Worm (Caenorhabditis elegans) whole organism, dauer: ENCODE data around the gene elpc-2.

Experiments used
- unc-62 ChIP-seq: sonication (generic microtip); optimal IDR thresholded peaks from 2 replicates; lab custom pipeline; 2017; ENCODE audit warnings: missing biosample characterization, missing genetic modification reagents, missing genetic modification characterization

elpc-2 gene

ce11 chrIII:12673382-12673970 lies at the start of gene elpc-2, which contains the start of gene taf-7.2:
TSS of gene elpc-2 (plus strand) at chrIII:12673677.
TSS of gene taf-7.2 (minus strand) at chrIII:12673423.
- TF ChIP-seq unc-62 (GFP tag; lab: Kevin White, UChicago) = no peak

- no peak for TF ChIP-seq unc-62 (GFP tag; lab: Kevin White, UChicago)
Observed at ce11 chrIII:12624466-12624865, 49.0 kb upstream of the elpc-2 start, which contains the start of gene gtf-2A2. TSS of gene gtf-2A2 (plus strand) at chrIII:12624766.

ce11 chrIII:12625875-12626649 lies 47.4 kb upstream of the elpc-2 start, which contains the start of gene pqn-80:
TSS of gene pqn-80 (plus strand) at chrIII:12626568.
- TF ChIP-seq unc-62 (GFP tag; lab: Kevin White, UChicago) = no peak

ce11 chrIII:12638592-12638991 lies 34.9 kb upstream of the elpc-2 start:
- no peak for TF ChIP-seq unc-62 (GFP tag; lab: Kevin White, UChicago)

- TF ChIP-seq unc-62 (GFP tag; lab: Kevin White, UChicago) = no peak
Observed at ce11 chrIII:12639214-12639613, 34.3 kb upstream of the elpc-2 start.

- TF ChIP-seq unc-62 (GFP tag; lab: Kevin White, UChicago) = no peak
Observed at ce11 chrIII:12640386-12641024, 33.0 kb upstream of the elpc-2 start.

ce11 chrIII:12642511-12643168 lies 30.8 kb upstream of the elpc-2 start:
- TF ChIP-seq unc-62 (GFP tag; lab: Kevin White, UChicago) = no peak

- TF ChIP-seq unc-62 (GFP tag; lab: Kevin White, UChicago) = no peak
Observed at ce11 chrIII:12644669-12645068, 28.8 kb upstream of the elpc-2 start.

ce11 chrIII:12651946-12652345 lies 21.5 kb upstream of the elpc-2 start:
- no peak for TF ChIP-seq unc-62 (GFP tag; lab: Kevin White, UChicago)

- no peak for TF ChIP-seq unc-62 (GFP tag; lab: Kevin White, UChicago)
Observed at ce11 chrIII:12652609-12653008, 20.9 kb upstream of the elpc-2 start.

ce11 chrIII:12658649-12659048 lies 14.8 kb upstream of the elpc-2 start:
- TF ChIP-seq unc-62 (GFP tag; lab: Kevin White, UChicago) = no peak

ce11 chrIII:12662186-12662585 lies 11.3 kb upstream of the elpc-2 start, which contains the start of gene tpst-1:
TSS of gene tpst-1 (minus strand) at chrIII:12662286.
- no peak for TF ChIP-seq unc-62 (GFP tag; lab: Kevin White, UChicago)

ce11 chrIII:12668821-12669220 lies 4.7 kb upstream of the elpc-2 start:
- TF ChIP-seq unc-62 (GFP tag; lab: Kevin White, UChicago) = no peak

ce11 chrIII:12680266-12680665 lies 6.8 kb downstream of the elpc-2 start:
- no peak for TF ChIP-seq unc-62 (GFP tag; lab: Kevin White, UChicago)
